Worm (Caenorhabditis elegans): ENCODE data around the gene dct-11.
A peak's percentile ranks its signal among the peaks of the same experiment; 100 is the strongest.

The dct-11 gene

DNA sequence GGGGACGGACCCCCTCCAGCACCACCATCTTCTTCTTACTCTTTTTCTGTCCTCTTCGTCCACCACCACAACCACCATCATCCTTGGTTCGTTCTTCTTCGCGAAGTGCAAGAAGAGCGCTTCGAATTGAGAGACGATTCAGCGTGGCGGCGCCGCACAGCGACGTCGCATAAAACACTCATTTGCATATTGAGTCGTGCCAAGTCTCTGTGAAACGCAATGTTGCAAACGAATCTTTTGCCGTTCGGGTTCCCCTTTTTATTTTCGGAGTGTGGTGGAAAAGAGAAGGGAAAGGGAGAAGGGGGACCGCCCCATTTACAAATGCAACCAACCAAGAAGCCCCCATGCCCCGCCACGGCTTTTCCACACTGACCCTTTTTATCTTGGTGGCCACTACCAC, 23.2 kb downstream of the dct-11 start (continued):
- TF ChIP-seq ceh-45 (GFP tag; IDR thresholded peaks at IDR 0.05) (no peak), pha-4 (tag; optimal IDR thresholded peaks at IDR 0.05) (no peak), F13H6.1 (tag; optimal IDR thresholded peaks at IDR 0.05) (no peak), elt-2 (tag; optimal IDR thresholded peaks at IDR 0.05) (peak; percentile 12)

DNA sequence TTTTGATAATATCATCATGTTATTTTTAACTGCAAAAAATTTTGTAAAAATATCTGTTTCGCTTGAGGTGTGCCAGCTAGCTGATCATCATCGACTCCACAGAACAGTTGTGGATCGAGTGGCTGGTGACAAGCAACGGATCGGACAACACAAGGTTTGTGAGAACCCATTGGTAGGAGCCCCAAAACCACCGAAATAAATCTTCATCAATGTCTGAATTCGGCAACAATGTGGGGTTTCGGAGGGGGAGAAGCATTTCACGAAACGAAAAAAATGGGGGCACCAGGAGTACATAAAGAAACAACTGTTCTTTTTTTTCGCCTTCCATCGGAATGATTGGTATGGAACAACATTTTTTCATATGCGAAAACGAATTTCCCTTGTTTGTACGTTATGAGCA, 24.2 kb downstream of the dct-11 start:
- no peak for TF ChIP-seq ceh-19 (GFP tag; optimal IDR thresholded peaks at IDR 0.05)
- no peak for TF ChIP-seq fkh-10 (GFP tag; optimal IDR thresholded peaks at IDR 0.05)
- TF ChIP-seq unc-42 (tag; optimal IDR thresholded peaks at IDR 0.05): no peak
- TF ChIP-seq odd-2 (tag; optimal IDR thresholded peaks at IDR 0.05): no peak
- no peak for TF ChIP-seq pag-3 (tag; optimal IDR thresholded peaks at IDR 0.05; ENCODE audit: borderline replicate concordance)
- no peak for TF ChIP-seq unc-3 (GFP tag; conservative IDR thresholded peaks at IDR 0.05)
- TF ChIP-seq unc-3 (tag; optimal IDR thresholded peaks at IDR 0.05): no peak
- TF ChIP-seq ceh-9 (tag; optimal IDR thresholded peaks at IDR 0.05): no peak
- TF ChIP-seq ztf-16 (tag; optimal IDR thresholded peaks at IDR 0.05): no peak
- no peak for TF ChIP-seq K09A11.1 (tag; optimal IDR thresholded peaks at IDR 0.05; ENCODE audit: insufficient read depth)
- no peak for TF ChIP-seq elt-4 (tag; optimal IDR thresholded peaks at IDR 0.05)
- TF ChIP-seq ceh-22 (tag; optimal IDR thresholded peaks at IDR 0.05): no peak
- no peak for TF ChIP-seq dve-1 (tag; optimal IDR thresholded peaks at IDR 0.05)
- no peak for TF ChIP-seq pax-1 (tag; optimal IDR thresholded peaks at IDR 0.05)
- no peak for TF ChIP-seq Y22D7AL.16 (tag; optimal IDR thresholded peaks at IDR 0.05)
- TF ChIP-seq ceh-31 (tag; optimal IDR thresholded peaks at IDR 0.05): no peak
- no peak for TF ChIP-seq hlh-6 (tag; optimal IDR thresholded peaks at IDR 0.05)

DNA sequence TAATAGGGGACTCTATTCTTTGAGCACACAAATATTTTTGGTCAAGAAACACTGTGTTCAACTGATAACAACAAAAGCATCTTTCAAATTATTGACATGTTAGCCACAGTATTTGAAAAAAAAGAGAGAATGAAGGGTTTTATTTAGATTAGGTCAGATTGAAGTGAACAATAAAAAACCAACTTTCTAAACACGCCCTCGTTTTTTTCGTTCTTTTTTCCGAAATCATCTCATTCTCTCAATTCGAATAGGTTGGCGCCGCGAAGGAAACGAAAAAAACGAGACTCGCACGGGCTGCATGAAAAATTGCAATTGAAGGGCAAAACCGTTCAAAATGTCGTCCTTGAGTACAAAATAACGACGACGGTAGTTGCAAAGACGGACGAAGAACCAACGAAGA, 25.2 kb downstream of the dct-11 start:
- TF ChIP-seq eyg-1 (tag; optimal IDR thresholded peaks at IDR 0.05) (no peak), ceh-48 (tag; optimal IDR thresholded peaks at IDR 0.05) (no peak), sox-4 (tag; optimal IDR thresholded peaks at IDR 0.05) (no peak), pha-4 (tag; optimal IDR thresholded peaks at IDR 0.05) (no peak), T23F11.4 (GFP tag; optimal IDR thresholded peaks at IDR 0.05) (no peak), dve-1 (tag; optimal IDR thresholded peaks at IDR 0.05) (no peak), pag-3 (tag; optimal IDR thresholded peaks at IDR 0.05; ENCODE audit: borderline replicate concordance) (no peak), ceh-2 (tag; optimal IDR thresholded peaks at IDR 0.05) (no peak), fax-1 (tag; optimal IDR thresholded peaks at IDR 0.05) (no peak), K09A11.1 (tag; optimal IDR thresholded peaks at IDR 0.05; ENCODE audit: insufficient read depth) (no peak), hlh-30 (tag; optimal IDR thresholded peaks at IDR 0.05; ENCODE audit: insufficient read depth) (no peak), hlh-8 (tag; optimal IDR thresholded peaks at IDR 0.05) (no peak), mec-3 (tag; optimal IDR thresholded peaks at IDR 0.05; ENCODE audit: borderline replicate concordance) (no peak), hlh-15 (tag; optimal IDR thresholded peaks at IDR 0.05) (no peak), tbx-2 (tag; optimal IDR thresholded peaks at IDR 0.05) (no peak), ceh-14 (tag; optimal IDR thresholded peaks at IDR 0.05) (no peak)

ce11 chrX:5813030-5813429, 26.5 kb downstream of the dct-11 start:
- TF ChIP-seq elt-2 (tag; optimal IDR thresholded peaks at IDR 0.05) (peak; percentile 25), C08G9.2 (tag; optimal IDR thresholded peaks at IDR 0.05) (no peak)

- TF ChIP-seq pha-2 (tag; optimal IDR thresholded peaks at IDR 0.05): peak; percentile 89
- TF ChIP-seq ceh-9 (tag; optimal IDR thresholded peaks at IDR 0.05): no peak
- TF ChIP-seq C38D4.7 (GFP tag; optimal IDR thresholded peaks at IDR 0.05): no peak
- peak; percentile 72 for TF ChIP-seq hlh-30 (tag; optimal IDR thresholded peaks at IDR 0.05; ENCODE audit: insufficient read depth)
- peak; percentile 61 for TF ChIP-seq ceh-6 (GFP tag; optimal IDR thresholded peaks at IDR 0.05)
- TF ChIP-seq dmd-4 (tag; optimal IDR thresholded peaks at IDR 0.05; ENCODE audit: borderline replicate concordance): peak; percentile 82
- TF ChIP-seq sox-4 (tag; optimal IDR thresholded peaks at IDR 0.05): no peak
- peak; percentile 75 for TF ChIP-seq unc-86 (tag; optimal IDR thresholded peaks at IDR 0.05)
- peak; percentile 37 for TF ChIP-seq ttx-3 (tag; optimal IDR thresholded peaks at IDR 0.05)
- TF ChIP-seq ahr-1 (tag; optimal IDR thresholded peaks at IDR 0.05): no peak
- TF ChIP-seq K02D7.2 (tag; optimal IDR thresholded peaks at IDR 0.05): peak; percentile 30
- peak; percentile 70 for TF ChIP-seq unc-42 (tag; optimal IDR thresholded peaks at IDR 0.05)
- peak; percentile 97 for TF ChIP-seq ref-2 (tag; optimal IDR thresholded peaks at IDR 0.05)
- peak; percentile 78 for TF ChIP-seq elt-2 (tag; optimal IDR thresholded peaks at IDR 0.05)
- no peak for TF ChIP-seq elt-4 (tag; optimal IDR thresholded peaks at IDR 0.05)
- peak; percentile 76 for TF ChIP-seq dve-1 (tag; optimal IDR thresholded peaks at IDR 0.05)
- peak; percentile 72 for TF ChIP-seq hlh-8 (tag; optimal IDR thresholded peaks at IDR 0.05)
- no peak for TF ChIP-seq npax-4 (tag; optimal IDR thresholded peaks at IDR 0.05)
- TF ChIP-seq tbx-2 (tag; optimal IDR thresholded peaks at IDR 0.05): peak; percentile 97
- peak; percentile 50 for TF ChIP-seq che-1 (tag; optimal IDR thresholded peaks at IDR 0.05)
These were observed 27.5 kb downstream of the dct-11 start for ce11 chrX:5811997-5812562.
